Fruit fly (Drosophila melanogaster): ENCODE data around the gene Dmtn.

DNA sequence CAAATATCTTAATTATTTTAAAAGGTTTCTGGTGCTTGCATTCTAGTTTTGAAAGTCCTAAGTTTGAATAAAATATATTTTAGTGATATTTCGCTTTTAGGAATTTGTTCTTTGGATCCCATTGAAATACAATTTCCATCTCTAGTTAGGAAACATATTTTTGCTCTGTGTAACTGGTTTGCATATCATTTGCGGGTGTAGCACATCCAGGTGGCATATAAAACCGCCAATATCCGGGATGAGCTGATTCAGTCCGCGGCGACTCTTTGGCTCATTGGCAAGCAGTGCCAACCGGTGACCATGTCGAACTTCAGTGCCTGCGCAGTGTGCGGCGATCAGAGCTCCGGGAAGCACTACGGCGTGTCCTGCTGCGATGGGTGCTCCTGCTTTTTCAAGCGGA, 56.8 kb downstream of the Dmtn start, which contains the start of gene Hr83:
- no peak for TF ChIP-seq fd96Ca (GFP tag; IDR thresholded peaks at IDR 0.05)
- no peak for TF ChIP-seq Snoo (tag; optimal IDR thresholded peaks at IDR 0.05)

Measured in whole organism, pupa.